Fruit fly (Drosophila melanogaster) whole organism, embryonic: ENCODE data around the gene Kat60.

Experiments
- Adf1 ChIP-seq: fragments of 200-800 bp; sonication (Bioruptor generic); IDR thresholded peaks from 2 replicates; pipeline ENCODE4 v1.3.6; 2022; ENCODE audit warnings: missing biosample characterization, missing genetic modification characterization
- Atf3 ChIP-seq: fragments of 200-800 bp; sonication (Bioruptor generic); optimal IDR thresholded peaks from 3 replicates; lab custom pipeline; 2016; ENCODE audit warnings: missing biosample characterization, missing genetic modification characterization
- Awh ChIP-seq: fragments of 200-800 bp; sonication (Bioruptor generic); IDR thresholded peaks from 2 replicates; pipeline ENCODE4, ENCODE4 v1.3.6; 2022; ENCODE audit warnings: missing biosample characterization, missing genetic modification characterization
- CG10267 ChIP-seq: fragments of 200-800 bp; sonication (Bioruptor generic); optimal IDR thresholded peaks from 2 replicates; lab custom pipeline; 2018; ENCODE audit warnings: missing biosample characterization, mild to moderate bottlenecking, missing genetic modification characterization, moderate library complexity
- CG10462 ChIP-seq: fragments of 200-800 bp; sonication (Bioruptor generic); optimal IDR thresholded peaks from 2 replicates; lab custom pipeline; 2016; ENCODE audit warnings: missing biosample characterization, missing genetic modification characterization
- CG10979 ChIP-seq: fragments of 200-800 bp; sonication (Bioruptor generic); optimal IDR thresholded peaks from 2 replicates; lab custom pipeline; 2018; ENCODE audit warnings: missing biosample characterization, mild to moderate bottlenecking, missing genetic modification characterization, moderate library complexity
- CG11085 ChIP-seq: fragments of 200-800 bp; sonication (Bioruptor generic); IDR thresholded peaks from 2 replicates; pipeline ENCODE4 v1.3.6; 2022; ENCODE audit warnings: missing biosample characterization, missing genetic modification characterization
- CG11398 ChIP-seq: fragments of 200-800 bp; sonication (Bioruptor generic); optimal IDR thresholded peaks from 2 replicates; lab custom pipeline; 2016; ENCODE audit warnings: missing biosample characterization, missing genetic modification characterization
- CG13624 ChIP-seq: fragments of 200-800 bp; sonication (Bioruptor generic); optimal IDR thresholded peaks from 2 replicates; lab custom pipeline; 2016; ENCODE audit warnings: missing biosample characterization, missing genetic modification characterization
- CG14667 ChIP-seq: fragments of 200-800 bp; sonication (Bioruptor generic); IDR thresholded peaks from 2 replicates; pipeline ENCODE4 v1.3.6; 2022; ENCODE audit warnings: missing biosample characterization, missing genetic modification characterization
- CG17912 ChIP-seq: fragments of 200-800 bp; sonication (Bioruptor generic); optimal IDR thresholded peaks from 2 replicates; lab custom pipeline; 2018; ENCODE audit warnings: missing biosample characterization, mild to moderate bottlenecking, missing genetic modification characterization
- CG31441 ChIP-seq: fragments of 200-800 bp; sonication (Bioruptor generic); IDR thresholded peaks from 2 replicates; pipeline ENCODE4 v1.3.6; 2022; ENCODE audit warnings: missing biosample characterization, missing genetic modification characterization
- CG3847 ChIP-seq: fragments of 200-800 bp; sonication (Bioruptor generic); IDR thresholded peaks from 2 replicates; pipeline ENCODE4 v1.3.6; 2022; ENCODE audit warnings: missing biosample characterization, missing genetic modification characterization
- CG4328 ChIP-seq: fragments of 200-800 bp; sonication (Bioruptor generic); optimal IDR thresholded peaks from 3 replicates; lab custom pipeline; 2017; ENCODE audit warnings: missing biosample characterization, missing genetic modification reagents, missing genetic modification characterization
- CG4617 ChIP-seq: fragments of 200-800 bp; sonication (Bioruptor generic); optimal IDR thresholded peaks from 3 replicates; lab custom pipeline; 2016; ENCODE audit warnings: missing biosample characterization, missing genetic modification characterization, borderline replicate concordance
- CG5180 ChIP-seq: fragments of 200-800 bp; sonication (Bioruptor generic); optimal IDR thresholded peaks from 3 replicates; lab custom pipeline; 2017; ENCODE audit warnings: missing biosample characterization, missing genetic modification characterization, mild to moderate bottlenecking, moderate library complexity, missing genetic modification reagents
- CG7556 ChIP-seq: fragments of 200-800 bp; sonication (Bioruptor generic); optimal IDR thresholded peaks from 2 replicates; lab custom pipeline; 2017; ENCODE audit warnings: missing biosample characterization, mild to moderate bottlenecking, missing genetic modification characterization
- CG7786 ChIP-seq: fragments of 200-800 bp; sonication (Bioruptor generic); optimal IDR thresholded peaks from 2 replicates; lab custom pipeline; 2016; ENCODE audit warnings: missing biosample characterization, missing genetic modification characterization
- CG7928 ChIP-seq: fragments of 200-800 bp; sonication (Bioruptor generic); optimal IDR thresholded peaks from 2 replicates; lab custom pipeline; 2017; ENCODE audit warnings: missing biosample characterization, mild to moderate bottlenecking, missing genetic modification characterization
- CG8089 ChIP-seq: fragments of 200-800 bp; sonication (Bioruptor generic); optimal IDR thresholded peaks from 3 replicates; lab custom pipeline; 2016; ENCODE audit warnings: missing biosample characterization, missing genetic modification characterization
- CG8924 ChIP-seq: fragments of 200-800 bp; optimal IDR thresholded peaks from 3 replicates; lab custom pipeline; 2019; ENCODE audit warnings: missing biosample characterization, mild to moderate bottlenecking, missing genetic modification characterization, moderate library complexity
- CTCF ChIP-seq: fragments of 200-800 bp; sonication (Bioruptor generic); optimal IDR thresholded peaks from 2 replicates; lab custom pipeline; 2017; ENCODE audit warnings: missing biosample characterization, mild to moderate bottlenecking, missing genetic modification characterization, moderate library complexity
- D ChIP-seq, 2 experiments: fragments of 200-800 bp in 1 of 2; fragments of >200 bp in 1 of 2; sonication (Bioruptor generic) in 1 of 2; optimal IDR thresholded peaks; 2 replicates in 1 of 2; 3 replicates in 1 of 2; lab custom pipeline; 2017; ENCODE audit warnings: mild to moderate bottlenecking in 1 of 2, missing biosample characterization in 1 of 2, missing genetic modification characterization in 1 of 2, missing genetic modification reagents in 1 of 2
- Deaf1 ChIP-seq: fragments of 200-800 bp; optimal IDR thresholded peaks from 3 replicates; lab custom pipeline; 2019; ENCODE audit warnings: missing biosample characterization, mild to moderate bottlenecking, missing genetic modification characterization, moderate library complexity
- Dll ChIP-seq: fragments of 200-800 bp; sonication (Bioruptor generic); IDR thresholded peaks from 4 replicates; pipeline ENCODE4 v1.3.6; 2022; ENCODE audit warnings: missing biosample characterization, missing genetic modification characterization; ENCODE audit not compliant: partially characterized antibody
- Ets65A ChIP-seq: fragments of 200-800 bp; sonication (Bioruptor generic); peaks from one replicate; lab custom pipeline; 2016; ENCODE audit warnings: missing biosample characterization, missing genetic modification characterization
- Gsc ChIP-seq: fragments of 200-800 bp; sonication (Bioruptor generic); IDR thresholded peaks from 2 replicates; pipeline ENCODE4 v1.3.6; 2022; ENCODE audit warnings: missing biosample characterization, missing genetic modification characterization
- HLH54F ChIP-seq: fragments of 200-800 bp; sonication (Bioruptor generic); optimal IDR thresholded peaks from 3 replicates; lab custom pipeline; 2016; ENCODE audit warnings: missing biosample characterization, missing genetic modification characterization
- Hmx ChIP-seq: fragments of 200-800 bp; sonication (Bioruptor generic); optimal IDR thresholded peaks from 2 replicates; lab custom pipeline; 2016; ENCODE audit warnings: missing biosample characterization, missing genetic modification characterization
- Hr39 ChIP-seq: fragments of >200 bp; optimal IDR thresholded peaks from 2 replicates; lab custom pipeline; 2017
- Jarid2 ChIP-seq: fragments of 200-800 bp; sonication (Bioruptor generic); optimal IDR thresholded peaks from 3 replicates; lab custom pipeline; 2017; ENCODE audit warnings: mild to moderate bottlenecking, missing biosample characterization, missing genetic modification reagents, missing genetic modification characterization
- Lpt ChIP-seq: fragments of >200 bp; optimal IDR thresholded peaks from 2 replicates; lab custom pipeline; 2018; ENCODE audit warnings: missing biosample characterization, missing genetic modification characterization
- MTF-1 ChIP-seq: fragments of 200-800 bp; sonication (Bioruptor generic); optimal IDR thresholded peaks from 2 replicates; lab custom pipeline; 2018; ENCODE audit warnings: missing biosample characterization, mild to moderate bottlenecking, missing genetic modification characterization, borderline replicate concordance
- NK7.1 ChIP-seq: fragments of 200-800 bp; sonication (Bioruptor generic); optimal IDR thresholded peaks from 3 replicates; lab custom pipeline; 2016; ENCODE audit warnings: missing biosample characterization, missing genetic modification characterization
- Nf-YB ChIP-seq: fragments of 200-800 bp; sonication (Bioruptor generic); optimal IDR thresholded peaks from 3 replicates; lab custom pipeline; 2019; ENCODE audit warnings: missing biosample characterization, mild to moderate bottlenecking, missing genetic modification characterization, moderate library complexity
- Sox100B ChIP-seq: fragments of 200-800 bp; sonication (Bioruptor generic); optimal IDR thresholded peaks from 3 replicates; lab custom pipeline; 2018; ENCODE audit warnings: missing biosample characterization, mild to moderate bottlenecking, missing genetic modification characterization
- Xbp1 ChIP-seq: fragments of 200-800 bp; sonication (Bioruptor generic); optimal IDR thresholded peaks from 3 replicates; lab custom pipeline; 2016; ENCODE audit warnings: missing biosample characterization, mild to moderate bottlenecking, missing genetic modification characterization
- ato ChIP-seq: fragments of 200-800 bp; sonication (Bioruptor generic); IDR thresholded peaks from 2 replicates; pipeline ENCODE4 v1.3.6; 2022; ENCODE audit warnings: missing biosample characterization, missing genetic modification characterization; ENCODE audit not compliant: partially characterized antibody
- bcd ChIP-seq: fragments of 200-800 bp; sonication (Bioruptor generic); optimal IDR thresholded peaks from 2 replicates; lab custom pipeline; 2017; ENCODE audit warnings: missing biosample characterization, mild to moderate bottlenecking, missing genetic modification characterization
- bsh ChIP-seq, 2 experiments: fragments of 200-800 bp; sonication (Bioruptor generic); optimal IDR thresholded peaks; 2 replicates each; lab custom pipeline; 2017 to 2018; ENCODE audit warnings: mild to moderate bottlenecking in 2 of 2, missing biosample characterization in 2 of 2, missing genetic modification characterization in 2 of 2, moderate library complexity in 1 of 2
- danr ChIP-seq: fragments of 200-800 bp; sonication (Bioruptor generic); IDR thresholded peaks from 2 replicates; pipeline ENCODE4 v1.3.6; 2022; ENCODE audit warnings: missing biosample characterization, missing genetic modification characterization
- dmrt99B ChIP-seq: fragments of 200-800 bp; sonication (Bioruptor generic); optimal IDR thresholded peaks from 2 replicates; lab custom pipeline; 2018; ENCODE audit warnings: missing biosample characterization, mild to moderate bottlenecking, missing genetic modification characterization, moderate library complexity
- dpn ChIP-seq, 2 experiments: fragments of 200-800 bp; sonication (Bioruptor generic); optimal IDR thresholded peaks; 3 replicates each; lab custom pipeline; 2016; ENCODE audit warnings: missing biosample characterization in 2 of 2, missing genetic modification characterization in 2 of 2
- gem ChIP-seq: fragments of 200-800 bp; sonication (Bioruptor generic); optimal IDR thresholded peaks from 2 replicates; lab custom pipeline; 2019; ENCODE audit warnings: missing biosample characterization, mild to moderate bottlenecking, missing genetic modification characterization, moderate library complexity
- gro ChIP-seq: fragments of 200-800 bp; sonication (Bioruptor generic); optimal IDR thresholded peaks from 2 replicates; lab custom pipeline; 2016; ENCODE audit warnings: missing biosample characterization, missing genetic modification characterization
- gsb ChIP-seq: fragments of 200-800 bp; sonication (Bioruptor generic); IDR thresholded peaks from 2 replicates; pipeline ENCODE4 v1.3.6; 2022; ENCODE audit warnings: missing biosample characterization, missing genetic modification characterization
- hb ChIP-seq: fragments of 200-800 bp; sonication (Bioruptor generic); IDR thresholded peaks from 3 replicates; pipeline ENCODE4 v1.3.6; 2022; ENCODE audit warnings: missing biosample characterization, missing genetic modification characterization; ENCODE audit not compliant: partially characterized antibody
- pho ChIP-seq: fragments of 200-800 bp; sonication (Bioruptor generic); optimal IDR thresholded peaks from 2 replicates; lab custom pipeline; 2016; ENCODE audit warnings: missing biosample characterization, missing genetic modification characterization
- sens-2 ChIP-seq: fragments of 200-800 bp; sonication (Bioruptor generic); IDR thresholded peaks from 2 replicates; pipeline ENCODE4 v1.3.6; 2022; ENCODE audit warnings: missing biosample characterization, missing genetic modification characterization
- slou ChIP-seq: fragments of 200-800 bp; sonication (Bioruptor generic); optimal IDR thresholded peaks from 3 replicates; lab custom pipeline; 2016; ENCODE audit warnings: missing biosample characterization, missing genetic modification characterization
- tgo ChIP-seq: fragments of 200-800 bp; sonication (Bioruptor generic); IDR thresholded peaks from 3 replicates; pipeline ENCODE4 v1.3.6; 2022; ENCODE audit warnings: missing biosample characterization, missing genetic modification characterization
- tin ChIP-seq: fragments of 200-800 bp; sonication (Bioruptor generic); optimal IDR thresholded peaks from 3 replicates; lab custom pipeline; 2016; ENCODE audit warnings: missing biosample characterization, missing genetic modification characterization

Gene Kat60

dm6 chr3R:5198302-5198701 lies 33.7 kb downstream of the Kat60 start (continued):
- TF ChIP-seq Hmx (GFP tag; lab: Kevin White, UChicago) = no peak
- no peak for TF ChIP-seq Awh (GFP tag; lab: Robert Waterston, UW)
- TF ChIP-seq CG10267 = peak; percentile 7
- TF ChIP-seq CG4617 (GFP tag; lab: Kevin White, UChicago) = no peak
- TF ChIP-seq sens-2 = no peak
- TF ChIP-seq tgo (GFP tag; lab: Robert Waterston, UW) = peak; percentile 32; the same call in 1 of the 3 replicates
- TF ChIP-seq slou (GFP tag; lab: Kevin White, UChicago) = no peak
- TF ChIP-seq CG8089 (GFP tag; lab: Kevin White, UChicago) = no peak
- no peak for TF ChIP-seq CTCF (GFP tag; lab: Kevin White, UChicago)
- TF ChIP-seq bcd (GFP tag; lab: Kevin White, UChicago) = peak; percentile 53
- no peak for TF ChIP-seq Jarid2 (GFP tag; lab: Kevin White, UChicago)
- no peak for TF ChIP-seq ato
- TF ChIP-seq CG13624 (GFP tag; lab: Kevin White, UChicago) = peak; percentile 53
- TF ChIP-seq Adf1 (GFP tag; lab: Robert Waterston, UW) = peak; percentile 42; the same call in 1 of the 2 replicates
- peak; percentile 21 for TF ChIP-seq CG11398
- peak; percentile 58 for TF ChIP-seq CG3847 (GFP tag; lab: Robert Waterston, UW)
- TF ChIP-seq Nf-YB (GFP tag; lab: Kevin White, UChicago) = no peak
- TF ChIP-seq gem (tag; lab: Kevin White, UChicago) = peak; percentile 60
- peak; percentile 96 for TF ChIP-seq Deaf1 (tag; lab: Kevin White, UChicago)
- no peak for TF ChIP-seq hb (GFP tag; lab: Robert Waterston, UW)
- TF ChIP-seq Lpt = no peak
- TF ChIP-seq CG31441 (GFP tag; lab: Robert Waterston, UW) = 0 out of 2 replicates have a peak, but pooled peaks have one; percentile 30
- no peak for TF ChIP-seq Gsc (GFP tag; lab: Robert Waterston, UW)
- peak; percentile 73 for TF ChIP-seq dmrt99B (tag; lab: Kevin White, UChicago)
- peak; percentile 56 for TF ChIP-seq CG8924 (tag; lab: Kevin White, UChicago)
- no peak for TF ChIP-seq CG10462
- TF ChIP-seq HLH54F (GFP tag; lab: Kevin White, UChicago) = peak; percentile 45
- no peak for TF ChIP-seq CG4328 (GFP tag; lab: Kevin White, UChicago)
- peak; percentile 74 for TF ChIP-seq gro (GFP tag; lab: Kevin White, UChicago)
- TF ChIP-seq CG7928 (GFP tag; lab: Kevin White, UChicago) = no peak
- peak; percentile 63 for TF ChIP-seq pho (GFP tag; lab: Kevin White, UChicago)
- TF ChIP-seq danr = no peak
- no peak; the same call in 1 of the 2 replicates for TF ChIP-seq CG11085 (GFP tag; lab: Robert Waterston, UW)
- TF ChIP-seq D (optimal IDR thresholded peaks at IDR 0.05; lab: Kevin White, UChicago) = no peak
- TF ChIP-seq D (GFP tag; optimal IDR thresholded peaks at IDR 0.05; lab: Kevin White, UChicago) = no peak
- TF ChIP-seq CG7786 (GFP tag; lab: Kevin White, UChicago) = peak; percentile 72
- peak; percentile 20 for TF ChIP-seq CG5180 (GFP tag; lab: Kevin White, UChicago)
- TF ChIP-seq CG10979 = peak; percentile 11
- TF ChIP-seq Atf3 (GFP tag; lab: Kevin White, UChicago) = no peak
- TF ChIP-seq Sox100B (GFP tag; lab: Kevin White, UChicago) = no peak
- TF ChIP-seq Xbp1 (GFP tag; lab: Kevin White, UChicago) = peak; percentile 51
- TF ChIP-seq MTF-1 (GFP tag; lab: Kevin White, UChicago) = no peak
- no peak for TF ChIP-seq CG17912
- TF ChIP-seq CG14667 (GFP tag; lab: Robert Waterston, UW) = no peak
- no peak for TF ChIP-seq Dll (GFP tag; lab: Robert Waterston, UW)
- peak; percentile 32 for TF ChIP-seq NK7.1 (GFP tag; lab: Kevin White, UChicago)
- TF ChIP-seq CG7556 = peak; percentile 80
- TF ChIP-seq Ets65A (GFP tag; lab: Kevin White, UChicago) = peak; percentile 71
- no peak for TF ChIP-seq bsh (GFP tag; optimal IDR thresholded peaks at IDR 0.05; lab: Kevin White, UChicago)
- no peak for TF ChIP-seq Hr39
- 0 out of 2 replicates have a peak, but pooled peaks have one; percentile 9 for TF ChIP-seq gsb (GFP tag; lab: Robert Waterston, UW)
- peak; percentile 66 to 69 for TF ChIP-seq dpn (GFP tag; optimal IDR thresholded peaks at IDR 0.05; lab: Kevin White, UChicago)
- TF ChIP-seq tin (GFP tag; lab: Kevin White, UChicago) = peak; percentile 25
